Fruit fly (Drosophila melanogaster) whole organism: ENCODE data around the gene CG42588.

ENCODE experiments used
- CG8478 ChIP-seq: fragments of >200 bp; optimal IDR thresholded peaks from 2 replicates; lab custom pipeline; 2018; ENCODE audit warnings: inconsistent platforms
- Dll ChIP-seq: fragments of >200 bp; optimal IDR thresholded peaks from 2 replicates; lab custom pipeline; 2017
- EcR ChIP-seq, 2 experiments: fragments of >200 bp; optimal IDR thresholded peaks; 2 replicates each; lab custom pipeline; 2017; ENCODE audit warnings: missing biosample characterization in 2 of 2, missing genetic modification characterization in 2 of 2, missing genetic modification reagents in 2 of 2
- pan ChIP-seq: fragments of >200 bp; optimal IDR thresholded peaks from 2 replicates; lab custom pipeline; 2017
- psq ChIP-seq: fragments of >200 bp; optimal IDR thresholded peaks from 2 replicates; lab custom pipeline; 2017
- usp ChIP-seq: fragments of >200 bp; optimal IDR thresholded peaks from 2 replicates; lab custom pipeline; 2017; ENCODE audit warnings: missing biosample characterization, missing genetic modification characterization, mixed read lengths

CG42588 gene

DNA sequence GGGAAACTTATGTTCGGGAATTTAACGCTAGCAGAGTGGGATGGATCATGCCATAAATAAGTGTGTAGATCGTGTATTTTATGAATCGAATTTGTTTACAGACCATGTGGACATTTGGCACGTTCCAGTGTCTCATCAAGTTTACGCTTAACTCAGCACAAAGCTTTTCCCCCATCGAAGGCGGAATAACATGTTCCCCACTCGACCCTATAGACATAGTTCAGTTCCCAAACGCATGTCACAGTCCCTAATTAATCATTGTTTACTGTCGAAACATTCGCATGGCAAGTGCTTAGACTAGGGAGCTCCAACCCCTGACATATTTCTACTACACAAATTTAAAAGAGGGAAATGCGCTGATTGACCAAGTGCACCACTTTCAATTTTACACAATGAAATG lies 27.4 kb downstream of the CG42588 start:
- TF ChIP-seq EcR (GFP tag; optimal IDR thresholded peaks at IDR 0.05; lab: Kevin White, UChicago): no peak
- TF ChIP-seq psq (lab: Kevin White, UChicago): no peak

DNA sequence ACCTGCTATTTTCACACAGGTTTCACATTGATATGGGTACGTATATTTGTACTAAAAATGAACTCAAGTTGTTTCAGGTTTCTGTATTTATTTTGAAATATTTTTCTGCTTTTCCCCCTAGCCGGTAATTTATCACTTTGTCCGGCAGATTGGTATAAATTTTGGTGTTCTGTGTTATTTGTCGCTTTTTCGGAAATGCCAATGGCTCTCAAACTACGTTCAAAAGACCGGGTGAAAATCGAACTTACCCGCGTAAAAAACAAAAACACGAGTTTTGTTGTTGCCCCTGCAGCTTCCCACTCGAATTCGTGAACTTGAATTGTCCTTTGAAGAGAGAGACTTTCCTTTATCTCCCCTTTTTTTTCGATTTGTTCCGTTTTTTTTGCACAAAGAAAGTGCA lies 28.5 kb downstream of the CG42588 start:
- TF ChIP-seq CG8478 (lab: Kevin White, UChicago) (no peak), EcR (GFP tag; optimal IDR thresholded peaks at IDR 0.05; lab: Kevin White, UChicago) (no peak), Dll (lab: Kevin White, UChicago) (no peak)

DNA sequence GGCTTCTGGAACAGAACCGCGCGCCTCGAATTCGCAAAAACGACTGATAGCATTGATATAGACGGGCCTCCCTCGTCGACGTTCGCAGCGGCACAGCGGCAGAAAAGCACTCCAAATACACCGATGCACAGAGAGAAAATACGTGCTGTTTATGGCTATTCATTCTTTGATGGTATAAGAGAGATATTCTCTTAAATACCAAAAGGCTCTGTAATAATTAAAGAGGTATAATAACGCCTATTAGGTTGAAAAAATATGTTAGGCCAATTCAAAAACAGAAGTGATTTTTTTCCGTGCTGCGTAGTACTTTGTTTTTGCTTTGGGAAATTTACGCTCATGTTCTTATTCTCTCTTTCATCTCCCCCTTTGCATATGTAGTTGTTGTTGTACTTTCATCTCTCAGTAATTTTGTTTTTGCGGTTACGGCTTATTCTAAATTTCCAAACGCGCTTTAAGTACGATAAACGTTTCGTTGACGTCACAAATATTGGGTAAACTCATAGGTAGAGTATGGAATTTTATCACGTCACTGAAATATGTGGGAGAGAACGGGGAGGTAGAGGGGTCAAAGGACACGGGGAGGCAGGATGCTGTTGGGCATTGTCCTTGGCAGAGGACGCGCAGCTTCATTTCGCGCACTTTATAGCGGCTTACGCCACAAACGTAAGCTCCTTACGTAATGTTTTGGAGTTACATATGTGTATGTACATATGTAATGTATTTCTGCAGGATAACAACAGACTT lies 29.2 kb downstream of the CG42588 start, which contains the start of gene nebu:
TSS of gene nebu (minus strand) at position 51 of the 744 bp plus-strand sequence.
- TF ChIP-seq psq (lab: Kevin White, UChicago) (no peak), CG8478 (lab: Kevin White, UChicago) (no peak), EcR (GFP tag; optimal IDR thresholded peaks at IDR 0.05; lab: Kevin White, UChicago) (no peak), pan (lab: Kevin White, UChicago) (no peak), Dll (lab: Kevin White, UChicago) (no peak), usp (GFP tag; lab: Kevin White, UChicago) (no peak)

DNA sequence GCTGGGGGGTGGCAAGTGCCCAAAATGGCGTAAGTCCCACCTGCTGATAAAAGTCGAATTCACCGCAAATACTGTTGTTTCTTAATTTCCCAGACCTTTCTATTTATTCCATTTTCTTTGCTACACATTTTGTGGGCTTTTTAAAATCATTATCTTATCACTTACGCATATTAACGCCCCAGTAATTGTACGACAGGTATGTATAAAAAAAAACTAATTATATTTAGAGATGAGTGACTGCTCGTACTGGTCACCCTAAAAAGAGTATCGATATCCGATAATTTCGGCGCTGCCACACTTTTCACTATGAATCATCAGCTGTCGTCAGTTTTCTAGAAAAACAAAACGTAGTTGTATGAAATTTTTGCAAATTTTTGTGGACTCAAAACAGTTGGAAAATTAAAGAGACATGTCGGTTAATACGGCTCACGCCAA lies 35.8 kb downstream of the CG42588 start, which contains the start of the genes CG10948 and Wbp2:
TSS of gene CG10948 (minus strand) at position 251 of the 435 bp plus-strand sequence.
TSS of gene Wbp2 (plus strand) at position 299 of the 435 bp plus-strand sequence.
- TF ChIP-seq psq (lab: Kevin White, UChicago): no peak
- no peak for TF ChIP-seq pan (lab: Kevin White, UChicago)
- TF ChIP-seq EcR (GFP tag; optimal IDR thresholded peaks at IDR 0.05; lab: Kevin White, UChicago): no peak
- no peak for TF ChIP-seq Dll (lab: Kevin White, UChicago)
- TF ChIP-seq CG8478 (lab: Kevin White, UChicago): no peak
- no peak for TF ChIP-seq usp (GFP tag; lab: Kevin White, UChicago)

DNA sequence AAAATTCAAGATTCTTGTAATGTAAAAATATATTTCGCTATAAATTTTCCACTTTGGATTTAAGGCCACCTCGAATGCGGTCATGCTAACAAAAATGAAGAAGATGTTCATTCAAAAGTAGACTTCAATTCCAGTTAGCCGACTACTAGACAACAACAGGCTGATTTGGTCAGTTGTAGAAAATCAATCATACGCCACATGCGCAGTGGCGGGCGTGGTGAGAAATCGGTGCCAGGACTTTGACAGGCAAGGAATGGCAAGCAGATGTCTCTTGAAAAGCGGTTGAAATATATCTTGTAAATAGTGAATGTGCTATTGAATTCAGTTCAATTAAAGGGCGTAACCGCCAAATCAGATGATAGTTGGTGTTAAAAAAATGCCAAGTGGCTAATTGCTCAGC lies 39.4 kb downstream of the CG42588 start, which contains the start of gene Ent3:
TSS of gene Ent3 (plus strand) at position 224 of the 400 bp plus-strand sequence.
- TF ChIP-seq CG8478 (lab: Kevin White, UChicago) (no peak), EcR (GFP tag; optimal IDR thresholded peaks at IDR 0.05; lab: Kevin White, UChicago) (no peak), usp (GFP tag; lab: Kevin White, UChicago) (no peak), Dll (lab: Kevin White, UChicago) (no peak), psq (lab: Kevin White, UChicago) (no peak), pan (lab: Kevin White, UChicago) (no peak)

DNA sequence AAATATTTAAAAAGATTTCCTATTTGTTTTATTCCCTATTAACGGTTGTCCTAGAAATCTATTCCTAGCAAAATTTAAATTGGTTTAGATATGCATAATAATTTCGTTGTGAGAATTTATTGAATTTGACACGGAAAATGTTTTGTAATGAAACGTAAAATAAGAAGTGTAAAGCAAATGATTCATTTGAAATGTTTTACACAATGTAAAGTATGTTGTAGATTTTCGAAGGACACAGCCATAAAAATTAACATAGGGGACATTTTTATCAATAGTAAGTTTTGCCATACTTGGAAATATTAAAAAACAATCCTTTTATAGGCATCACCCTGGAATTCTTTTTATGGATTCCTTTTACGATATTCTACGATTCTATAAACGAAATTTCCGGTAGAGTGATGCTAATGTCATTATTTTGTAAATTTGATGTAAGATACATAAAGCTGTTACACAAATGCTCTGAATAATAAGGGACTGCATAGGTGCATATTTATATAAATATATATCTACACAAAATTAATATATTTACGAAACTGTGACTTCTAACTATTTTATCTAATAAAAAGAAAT lies 43.6 kb downstream of the CG42588 start:
- TF ChIP-seq pan (lab: Kevin White, UChicago) (no peak), EcR (GFP tag; optimal IDR thresholded peaks at IDR 0.05; lab: Kevin White, UChicago) (no peak), CG8478 (lab: Kevin White, UChicago) (no peak), usp (GFP tag; lab: Kevin White, UChicago) (no peak), Dll (lab: Kevin White, UChicago) (no peak), psq (lab: Kevin White, UChicago) (no peak)

DNA sequence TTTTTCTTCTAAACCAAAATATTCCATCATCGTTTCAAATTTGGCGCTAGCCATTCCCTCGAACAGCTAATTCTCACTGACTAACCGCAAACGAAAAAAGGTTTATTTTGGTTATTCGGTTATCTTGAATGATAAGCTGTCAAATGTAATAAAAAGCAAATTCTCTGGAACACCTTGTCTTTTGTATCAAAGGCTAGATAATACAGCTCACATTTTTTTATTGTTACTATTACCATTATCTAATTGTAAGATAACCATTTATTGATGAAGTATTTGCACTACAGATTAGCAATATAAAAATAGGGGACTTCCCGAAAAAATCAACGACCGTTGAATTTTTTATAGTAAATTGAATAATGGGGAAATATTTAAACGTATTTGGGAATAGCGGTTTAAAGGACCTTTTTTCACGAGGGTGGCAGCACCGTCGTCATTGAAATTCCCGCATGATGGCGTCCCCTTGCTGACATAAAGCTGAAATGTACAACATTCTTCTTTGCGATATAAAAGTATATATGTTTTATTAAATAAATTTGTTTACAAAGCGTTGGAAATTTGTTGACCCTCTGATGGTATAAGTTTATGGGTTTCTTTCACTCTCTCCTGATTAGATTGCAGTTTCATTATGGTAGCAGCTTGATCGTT lies 47.3 kb downstream of the CG42588 start, which contains the start of gene CG32107:
TSS of gene CG32107 (minus strand) at position 51 of the 645 bp plus-strand sequence.
- TF ChIP-seq usp (GFP tag; lab: Kevin White, UChicago) (no peak), psq (lab: Kevin White, UChicago) (no peak), CG8478 (lab: Kevin White, UChicago) (no peak), Dll (lab: Kevin White, UChicago) (no peak), EcR (GFP tag; optimal IDR thresholded peaks at IDR 0.05; lab: Kevin White, UChicago) (no peak), pan (lab: Kevin White, UChicago) (no peak)

DNA sequence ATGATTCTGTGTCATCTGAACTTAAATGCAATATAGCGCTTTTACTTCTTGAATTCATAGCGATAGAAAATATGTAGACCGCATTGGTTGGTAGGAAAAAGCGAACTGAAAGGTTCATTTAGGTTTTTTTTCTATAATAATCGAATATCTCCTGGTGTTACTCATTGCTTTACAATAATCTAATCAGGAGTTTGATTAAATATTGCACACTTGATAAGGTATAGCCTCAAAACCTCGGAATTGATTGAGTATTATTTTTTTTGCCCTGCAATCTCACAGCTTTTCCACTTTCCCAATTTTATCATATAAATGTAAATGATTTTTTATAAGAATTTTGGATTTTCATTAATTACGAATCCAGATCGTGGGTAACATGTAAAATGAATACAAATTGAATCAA lies 48.8 kb downstream of the CG42588 start, which contains the start of gene CG10943:
TSS of gene CG10943 (minus strand) at position 101 of the 400 bp plus-strand sequence.
- no peak for TF ChIP-seq Dll (lab: Kevin White, UChicago)
- TF ChIP-seq EcR (GFP tag; optimal IDR thresholded peaks at IDR 0.05; lab: Kevin White, UChicago): no peak
- TF ChIP-seq pan (lab: Kevin White, UChicago): no peak
- no peak for TF ChIP-seq psq (lab: Kevin White, UChicago)
- TF ChIP-seq usp (GFP tag; lab: Kevin White, UChicago): no peak
- TF ChIP-seq CG8478 (lab: Kevin White, UChicago): no peak

DNA sequence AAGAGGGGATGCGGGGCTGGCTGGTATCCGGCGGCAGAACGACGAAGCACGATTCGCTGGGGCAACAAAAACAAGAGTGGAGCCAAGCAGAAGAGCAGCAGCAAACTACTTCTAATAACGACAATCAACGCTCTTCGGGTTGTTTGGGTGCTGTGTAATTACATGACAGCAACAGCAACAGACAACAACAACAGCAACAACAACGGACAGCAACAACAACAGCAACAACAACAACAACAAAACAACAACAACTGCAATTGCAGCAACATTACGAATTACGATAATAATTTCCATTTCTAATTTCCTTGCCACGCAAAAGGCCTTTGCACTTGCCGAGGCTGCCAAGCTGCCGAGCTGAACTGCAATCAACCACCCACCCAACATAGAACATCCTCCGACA lies 50.4 kb downstream of the CG42588 start:
- TF ChIP-seq psq (lab: Kevin White, UChicago): no peak
- TF ChIP-seq CG8478 (lab: Kevin White, UChicago): no peak
- TF ChIP-seq usp (GFP tag; lab: Kevin White, UChicago): no peak
- TF ChIP-seq EcR (GFP tag; optimal IDR thresholded peaks at IDR 0.05; lab: Kevin White, UChicago): no peak
- TF ChIP-seq pan (lab: Kevin White, UChicago): no peak

DNA sequence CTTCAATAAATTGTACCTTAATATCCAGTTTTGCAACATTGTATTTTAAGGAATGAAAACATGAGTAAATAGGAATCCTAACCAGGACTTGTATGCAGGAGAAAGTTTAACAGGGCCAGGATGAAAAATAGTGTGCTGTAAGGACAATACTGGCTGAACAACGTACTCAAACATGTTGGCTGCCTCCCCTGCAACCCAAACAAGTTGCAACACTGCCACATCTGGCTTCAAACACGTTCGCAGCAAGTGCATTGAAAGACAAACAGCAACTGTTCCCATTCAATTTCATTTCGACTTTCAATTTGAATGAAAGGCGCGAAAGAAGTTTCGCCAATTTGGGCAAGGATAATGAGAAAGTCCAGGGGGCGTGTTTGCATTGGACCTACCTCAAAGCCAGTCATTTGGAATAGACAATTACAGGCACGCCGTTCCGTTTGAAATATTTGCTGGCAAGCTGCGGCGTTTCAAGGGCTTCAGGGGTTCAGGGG lies 53.9 kb downstream of the CG42588 start:
- TF ChIP-seq CG8478 (lab: Kevin White, UChicago) (no peak), psq (lab: Kevin White, UChicago) (no peak), pan (lab: Kevin White, UChicago) (no peak), usp (GFP tag; lab: Kevin White, UChicago) (no peak), EcR (GFP tag; optimal IDR thresholded peaks at IDR 0.05; lab: Kevin White, UChicago) (no peak), Dll (lab: Kevin White, UChicago) (no peak)
